Fruit fly (Drosophila melanogaster): Measurements from ENCODE around the gene Sec20.

Gene Sec20

dm6 chr3R:5824456-5824855, at the start of gene Sec20, which contains the start of gene dgrn:
Gene Sec20, minus strand, starts transcription at chr3R:5824532.
Gene dgrn, plus strand, starts transcription at chr3R:5824615.
- TF ChIP-seq CG5204 (GFP tag; optimal IDR thresholded peaks at IDR 0.05) (peak; percentile 64), toe (GFP tag; optimal IDR thresholded peaks at IDR 0.05) (peak; percentile 69), CG1620 (GFP tag; optimal IDR thresholded peaks at IDR 0.05) (peak; percentile 72), Crg-1 (GFP tag; optimal IDR thresholded peaks at IDR 0.05) (peak; percentile 55), cic (GFP tag; optimal IDR thresholded peaks at IDR 0.05) (peak; percentile 20), CG12768 (GFP tag; optimal IDR thresholded peaks at IDR 0.05) (peak; percentile 42), Clk (GFP tag; optimal IDR thresholded peaks at IDR 0.05) (peak; percentile 36), kay (GFP tag; ENCODE audit: borderline replicate concordance) (peak; percentile 96), pad (GFP tag; optimal IDR thresholded peaks at IDR 0.05) (peak; percentile 63), CG14711 (tag; optimal IDR thresholded peaks at IDR 0.05) (peak; percentile 66), Hr96 (GFP tag; optimal IDR thresholded peaks at IDR 0.05) (peak; percentile 40), ovo (GFP tag; optimal IDR thresholded peaks at IDR 0.05) (peak; percentile 57), bab1 (GFP tag; optimal IDR thresholded peaks at IDR 0.05) (peak; percentile 64), CG11617 (GFP tag; optimal IDR thresholded peaks at IDR 0.05) (peak; percentile 74), CG33017 (tag; optimal IDR thresholded peaks at IDR 0.05) (peak; percentile 54), cnc (optimal IDR thresholded peaks at IDR 0.05) (no peak), Mnt (GFP tag; optimal IDR thresholded peaks at IDR 0.05) (peak; percentile 74), tj (GFP tag; optimal IDR thresholded peaks at IDR 0.05) (peak; percentile 62), CG7045 (GFP tag; optimal IDR thresholded peaks at IDR 0.05) (peak; percentile 60), CG7101 (tag; optimal IDR thresholded peaks at IDR 0.05) (peak; percentile 73)

DNA sequence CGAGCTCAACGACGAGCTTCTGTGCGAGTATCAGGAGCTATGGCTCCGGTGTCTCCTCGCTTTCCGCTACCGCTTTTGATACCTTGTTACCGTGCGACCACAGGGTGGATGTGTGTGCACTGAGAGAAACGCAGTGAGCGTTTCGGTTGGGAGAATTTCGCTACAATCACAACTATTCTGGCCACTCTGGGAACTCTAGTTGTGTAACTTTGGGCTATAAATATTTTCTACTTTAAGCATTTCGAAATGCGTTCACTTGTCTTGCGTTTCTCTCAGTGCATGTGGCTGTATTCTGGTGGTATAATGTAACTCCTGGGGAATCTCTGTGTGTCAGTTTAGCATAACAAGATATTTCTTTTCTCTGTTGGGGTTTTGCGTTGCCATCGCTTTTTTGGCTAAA, 47.1 kb upstream of the Sec20 start:
- no peak for TF ChIP-seq kay (GFP tag; ENCODE audit: borderline replicate concordance)
- no peak for TF ChIP-seq CG7045 (GFP tag; optimal IDR thresholded peaks at IDR 0.05)
- TF ChIP-seq tj (GFP tag; optimal IDR thresholded peaks at IDR 0.05) = no peak
- no peak for TF ChIP-seq Hr96 (GFP tag; optimal IDR thresholded peaks at IDR 0.05)
- TF ChIP-seq CG33017 (tag; optimal IDR thresholded peaks at IDR 0.05) = no peak
- TF ChIP-seq toe (GFP tag; optimal IDR thresholded peaks at IDR 0.05) = no peak
- TF ChIP-seq Clk (GFP tag; optimal IDR thresholded peaks at IDR 0.05) = no peak
- TF ChIP-seq cic (GFP tag; optimal IDR thresholded peaks at IDR 0.05) = no peak
- TF ChIP-seq CG1620 (GFP tag; optimal IDR thresholded peaks at IDR 0.05) = no peak
- no peak for TF ChIP-seq CG5204 (GFP tag; optimal IDR thresholded peaks at IDR 0.05)
- no peak for TF ChIP-seq CG7101 (tag; optimal IDR thresholded peaks at IDR 0.05)
- no peak for TF ChIP-seq Crg-1 (GFP tag; optimal IDR thresholded peaks at IDR 0.05)
- TF ChIP-seq bab1 (GFP tag; optimal IDR thresholded peaks at IDR 0.05) = no peak
- TF ChIP-seq ovo (GFP tag; optimal IDR thresholded peaks at IDR 0.05) = no peak
- no peak for TF ChIP-seq CG12768 (GFP tag; optimal IDR thresholded peaks at IDR 0.05)

dm6 chr3R:5862032-5862641, 37.8 kb upstream of the Sec20 start, which contains the start of gene CG2017:
Gene CG2017, minus strand, starts transcription at chr3R:5862405.
- no peak for TF ChIP-seq cic (GFP tag; optimal IDR thresholded peaks at IDR 0.05)
- TF ChIP-seq Clk (GFP tag; optimal IDR thresholded peaks at IDR 0.05) = no peak
- peak; percentile 27 for TF ChIP-seq tj (GFP tag; optimal IDR thresholded peaks at IDR 0.05)
- peak; percentile 57 for TF ChIP-seq toe (GFP tag; optimal IDR thresholded peaks at IDR 0.05)
- no peak for TF ChIP-seq CG7045 (GFP tag; optimal IDR thresholded peaks at IDR 0.05)
- no peak for TF ChIP-seq CG33017 (tag; optimal IDR thresholded peaks at IDR 0.05)
- no peak for TF ChIP-seq ovo (GFP tag; optimal IDR thresholded peaks at IDR 0.05)
- no peak for TF ChIP-seq CG11617 (GFP tag; optimal IDR thresholded peaks at IDR 0.05)
- TF ChIP-seq CG1620 (GFP tag; optimal IDR thresholded peaks at IDR 0.05) = peak; percentile 65
- peak; percentile 46 for TF ChIP-seq CG5204 (GFP tag; optimal IDR thresholded peaks at IDR 0.05)
- TF ChIP-seq Hr96 (GFP tag; optimal IDR thresholded peaks at IDR 0.05) = peak; percentile 61
- TF ChIP-seq kay (GFP tag; ENCODE audit: borderline replicate concordance) = no peak
- peak; percentile 58 for TF ChIP-seq CG7101 (tag; optimal IDR thresholded peaks at IDR 0.05)
- peak; percentile 37 for TF ChIP-seq CG14711 (tag; optimal IDR thresholded peaks at IDR 0.05)
- TF ChIP-seq Crg-1 (GFP tag; optimal IDR thresholded peaks at IDR 0.05) = peak; percentile 69
- TF ChIP-seq CG12768 (GFP tag; optimal IDR thresholded peaks at IDR 0.05) = peak; percentile 13
- TF ChIP-seq bab1 (GFP tag; optimal IDR thresholded peaks at IDR 0.05) = peak; percentile 64
- peak; percentile 31 for TF ChIP-seq Mnt (GFP tag; optimal IDR thresholded peaks at IDR 0.05)
- no peak for TF ChIP-seq cnc (optimal IDR thresholded peaks at IDR 0.05)
- TF ChIP-seq pad (GFP tag; optimal IDR thresholded peaks at IDR 0.05) = peak; percentile 51

DNA sequence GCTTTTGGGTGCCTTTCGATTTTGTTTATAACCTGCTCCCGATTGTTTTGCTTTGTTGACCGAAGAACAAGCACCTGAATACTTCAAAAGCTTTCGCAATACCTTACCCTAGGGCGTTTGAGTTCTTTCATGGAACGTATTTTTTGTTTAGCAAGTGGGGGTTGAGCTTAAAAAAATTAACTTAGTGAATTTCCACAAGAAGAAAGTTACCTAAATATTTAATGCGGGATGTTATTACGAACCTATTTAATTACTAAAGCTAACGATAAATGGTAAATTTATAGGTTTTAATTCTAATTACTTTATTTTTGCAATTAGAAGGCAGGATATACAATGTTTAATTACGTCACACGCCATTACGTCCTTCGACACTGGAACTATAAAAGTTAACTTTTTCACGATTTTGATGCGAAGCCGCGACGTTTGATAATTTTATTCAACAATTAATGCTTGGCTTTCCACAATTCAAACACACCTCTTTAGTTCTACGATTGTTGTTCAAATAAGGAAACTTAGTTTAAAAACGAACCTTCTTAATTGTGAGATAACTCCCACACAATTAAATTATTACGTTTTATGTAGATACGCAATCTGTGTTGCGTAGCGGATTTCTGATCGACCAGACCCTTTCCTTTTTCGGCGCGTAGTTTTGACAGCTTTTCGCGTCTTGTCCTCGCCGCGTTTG, 37.0 kb upstream of the Sec20 start:
- TF ChIP-seq bab1 (GFP tag; optimal IDR thresholded peaks at IDR 0.05) (peak; percentile 3), CG7101 (tag; optimal IDR thresholded peaks at IDR 0.05) (peak; percentile 50), tj (GFP tag; optimal IDR thresholded peaks at IDR 0.05) (peak; percentile 26), Hr96 (GFP tag; optimal IDR thresholded peaks at IDR 0.05) (peak; percentile 33), cic (GFP tag; optimal IDR thresholded peaks at IDR 0.05) (no peak), toe (GFP tag; optimal IDR thresholded peaks at IDR 0.05) (peak; percentile 39), CG7045 (GFP tag; optimal IDR thresholded peaks at IDR 0.05) (peak; percentile 21), Mnt (GFP tag; optimal IDR thresholded peaks at IDR 0.05) (no peak), CG5204 (GFP tag; optimal IDR thresholded peaks at IDR 0.05) (peak; percentile 54), CG14711 (tag; optimal IDR thresholded peaks at IDR 0.05) (peak; percentile 14), Clk (GFP tag; optimal IDR thresholded peaks at IDR 0.05) (peak; percentile 30), kay (GFP tag; ENCODE audit: borderline replicate concordance) (peak; percentile 58), cnc (optimal IDR thresholded peaks at IDR 0.05) (no peak), CG12768 (GFP tag; optimal IDR thresholded peaks at IDR 0.05) (no peak), ovo (GFP tag; optimal IDR thresholded peaks at IDR 0.05) (no peak), Crg-1 (GFP tag; optimal IDR thresholded peaks at IDR 0.05) (peak; percentile 0), CG11617 (GFP tag; optimal IDR thresholded peaks at IDR 0.05) (peak; percentile 76), CG1620 (GFP tag; optimal IDR thresholded peaks at IDR 0.05) (no peak), CG33017 (tag; optimal IDR thresholded peaks at IDR 0.05) (peak; percentile 17), pad (GFP tag; optimal IDR thresholded peaks at IDR 0.05) (no peak)

dm6 chr3R:5860736-5861217, 36.4 kb upstream of the Sec20 start:
- TF ChIP-seq Mnt (GFP tag; optimal IDR thresholded peaks at IDR 0.05) = peak; percentile 29
- TF ChIP-seq cic (GFP tag; optimal IDR thresholded peaks at IDR 0.05) = peak; percentile 67
- TF ChIP-seq Hr96 (GFP tag; optimal IDR thresholded peaks at IDR 0.05) = no peak
- no peak for TF ChIP-seq ovo (GFP tag; optimal IDR thresholded peaks at IDR 0.05)
- no peak for TF ChIP-seq toe (GFP tag; optimal IDR thresholded peaks at IDR 0.05)
- TF ChIP-seq Clk (GFP tag; optimal IDR thresholded peaks at IDR 0.05) = no peak
- no peak for TF ChIP-seq CG12768 (GFP tag; optimal IDR thresholded peaks at IDR 0.05)
- TF ChIP-seq bab1 (GFP tag; optimal IDR thresholded peaks at IDR 0.05) = no peak
- TF ChIP-seq CG1620 (GFP tag; optimal IDR thresholded peaks at IDR 0.05) = no peak
- no peak for TF ChIP-seq CG14711 (tag; optimal IDR thresholded peaks at IDR 0.05)
- no peak for TF ChIP-seq CG7045 (GFP tag; optimal IDR thresholded peaks at IDR 0.05)
- TF ChIP-seq CG5204 (GFP tag; optimal IDR thresholded peaks at IDR 0.05) = no peak
- TF ChIP-seq pad (GFP tag; optimal IDR thresholded peaks at IDR 0.05) = no peak

Data from whole organism, adult.